Fruit fly (Drosophila melanogaster) whole organism, embryonic: ENCODE measurements around the gene peng.

ENCODE experiments used
- B-H1 ChIP-seq: fragments of 200-800 bp; sonication (Bioruptor generic); IDR thresholded peaks from 3 replicates; pipeline ENCODE4 v1.3.6; 2022; ENCODE audit warnings: missing biosample characterization, missing genetic modification characterization
- CG10147 ChIP-seq: fragments of 200-800 bp; sonication (Bioruptor generic); optimal IDR thresholded peaks from 2 replicates; lab custom pipeline; 2019; ENCODE audit warnings: missing biosample characterization, mild to moderate bottlenecking, missing genetic modification characterization, moderate library complexity
- CG10267 ChIP-seq: fragments of 200-800 bp; sonication (Bioruptor generic); optimal IDR thresholded peaks from 2 replicates; lab custom pipeline; 2018; ENCODE audit warnings: missing biosample characterization, mild to moderate bottlenecking, missing genetic modification characterization, moderate library complexity
- CG11085 ChIP-seq: fragments of 200-800 bp; sonication (Bioruptor generic); IDR thresholded peaks from 2 replicates; pipeline ENCODE4 v1.3.6; 2022; ENCODE audit warnings: missing biosample characterization, missing genetic modification characterization
- CG1233 ChIP-seq: fragments of 200-800 bp; sonication (Bioruptor generic); optimal IDR thresholded peaks from 4 replicates; lab custom pipeline; 2018; ENCODE audit warnings: missing biosample characterization, mild to moderate bottlenecking, missing genetic modification characterization
- CG13287 ChIP-seq: fragments of 200-800 bp; sonication (Bioruptor generic); IDR thresholded peaks from 2 replicates; pipeline ENCODE4 v1.3.6; 2022; ENCODE audit warnings: missing biosample characterization, missing genetic modification characterization; ENCODE audit not compliant: partially characterized antibody
- CG14014 ChIP-seq: fragments of 200-800 bp; sonication (Bioruptor generic); IDR thresholded peaks from 2 replicates; pipeline ENCODE4 v1.3.6; 2022; ENCODE audit warnings: missing biosample characterization, missing genetic modification characterization
- CG14860 ChIP-seq: fragments of 200-800 bp; sonication (Bioruptor generic); IDR thresholded peaks from 3 replicates; pipeline ENCODE4 v1.3.6; 2022; ENCODE audit warnings: missing biosample characterization, missing genetic modification characterization; ENCODE audit not compliant: partially characterized antibody
- CG17328 ChIP-seq: fragments of 200-800 bp; sonication (Bioruptor generic); IDR thresholded peaks from 2 replicates; pipeline ENCODE4 v1.3.6; 2022; ENCODE audit warnings: missing biosample characterization, missing genetic modification characterization
- CG18476 ChIP-seq: fragments of 200-800 bp; sonication (Bioruptor generic); optimal IDR thresholded peaks from 2 replicates; lab custom pipeline; 2016; ENCODE audit warnings: missing biosample characterization, mild to moderate bottlenecking, missing genetic modification characterization
- CG31224 ChIP-seq: fragments of 200-800 bp; sonication (Bioruptor generic); IDR thresholded peaks from 2 replicates; pipeline ENCODE4 v1.3.6; 2022; ENCODE audit warnings: missing biosample characterization, missing genetic modification characterization
- CG4328 ChIP-seq: fragments of 200-800 bp; sonication (Bioruptor generic); optimal IDR thresholded peaks from 3 replicates; lab custom pipeline; 2017; ENCODE audit warnings: missing biosample characterization, missing genetic modification reagents, missing genetic modification characterization
- CG6791 ChIP-seq: fragments of 200-800 bp; sonication (Bioruptor generic); IDR thresholded peaks from 3 replicates; pipeline ENCODE4 v1.3.6; 2022; ENCODE audit warnings: missing biosample characterization, missing genetic modification characterization; ENCODE audit not compliant: partially characterized antibody
- CG7556 ChIP-seq: fragments of 200-800 bp; sonication (Bioruptor generic); optimal IDR thresholded peaks from 2 replicates; lab custom pipeline; 2017; ENCODE audit warnings: missing biosample characterization, mild to moderate bottlenecking, missing genetic modification characterization
- CG7839 ChIP-seq: fragments of 200-800 bp; sonication (Bioruptor generic); optimal IDR thresholded peaks from 3 replicates; lab custom pipeline; 2018; ENCODE audit warnings: missing biosample characterization, mild to moderate bottlenecking, missing genetic modification characterization, moderate library complexity
- CG9727 ChIP-seq: fragments of 200-800 bp; sonication (Bioruptor generic); optimal IDR thresholded peaks from 3 replicates; lab custom pipeline; 2017; ENCODE audit warnings: missing biosample characterization, mild to moderate bottlenecking, missing genetic modification characterization
- CkIIα-i1 ChIP-seq: fragments of 200-800 bp; sonication (Bioruptor generic); IDR thresholded peaks from 2 replicates; pipeline ENCODE4 v1.3.6; 2022; ENCODE audit warnings: missing biosample characterization, missing genetic modification characterization
- D19B ChIP-seq: fragments of 200-800 bp; sonication (Bioruptor generic); optimal IDR thresholded peaks from 2 replicates; lab custom pipeline; 2017; ENCODE audit warnings: missing biosample characterization, mild to moderate bottlenecking, missing genetic modification characterization
- Dbx ChIP-seq: fragments of 200-800 bp; sonication (Bioruptor generic); IDR thresholded peaks from 3 replicates; pipeline ENCODE4 v1.3.6; 2022; ENCODE audit warnings: missing biosample characterization, missing genetic modification characterization
- Deaf1 ChIP-seq: fragments of 200-800 bp; optimal IDR thresholded peaks from 3 replicates; lab custom pipeline; 2019; ENCODE audit warnings: missing biosample characterization, mild to moderate bottlenecking, missing genetic modification characterization, moderate library complexity
- ERR ChIP-seq: fragments of 200-800 bp; sonication (Bioruptor generic); optimal IDR thresholded peaks from 2 replicates; lab custom pipeline; 2016; ENCODE audit warnings: missing biosample characterization, missing genetic modification characterization
- Hmx ChIP-seq: fragments of 200-800 bp; sonication (Bioruptor generic); optimal IDR thresholded peaks from 2 replicates; lab custom pipeline; 2016; ENCODE audit warnings: missing biosample characterization, missing genetic modification characterization
- Meics ChIP-seq: fragments of 200-800 bp; sonication (Bioruptor generic); optimal IDR thresholded peaks from 2 replicates; lab custom pipeline; 2017; ENCODE audit warnings: missing biosample characterization, mild to moderate bottlenecking, missing genetic modification characterization
- Scr ChIP-seq: fragments of 200-800 bp; sonication (Bioruptor generic); IDR thresholded peaks from 2 replicates; pipeline ENCODE4 v1.3.6; 2022; ENCODE audit warnings: missing biosample characterization, missing genetic modification characterization; ENCODE audit not compliant: partially characterized antibody
- Sin3A ChIP-seq: fragments of >200 bp; optimal IDR thresholded peaks from 2 replicates; lab custom pipeline; 2018
- YL-1 ChIP-seq: fragments of 200-800 bp; sonication (Bioruptor generic); optimal IDR thresholded peaks from 3 replicates; lab custom pipeline; 2017; ENCODE audit warnings: missing biosample characterization, mild to moderate bottlenecking, missing genetic modification characterization
- abd-A ChIP-seq: fragments of 200-800 bp; sonication (Bioruptor generic); optimal IDR thresholded peaks from 3 replicates; lab custom pipeline; 2019; ENCODE audit warnings: missing biosample characterization, mild to moderate bottlenecking, missing genetic modification characterization, moderate library complexity
- amos ChIP-seq: fragments of 200-800 bp; sonication (Bioruptor generic); IDR thresholded peaks from 2 replicates; pipeline ENCODE4 v1.3.6; 2022; ENCODE audit warnings: missing biosample characterization, missing genetic modification characterization; ENCODE audit not compliant: partially characterized antibody
- az2 ChIP-seq: fragments of 200-800 bp; sonication (Bioruptor generic); optimal IDR thresholded peaks from 3 replicates; lab custom pipeline; 2016; ENCODE audit warnings: missing biosample characterization, missing genetic modification characterization
- croc ChIP-seq: fragments of 200-800 bp; sonication (Bioruptor generic); conservative IDR thresholded peaks from 3 replicates; pipeline ENCODE4 v1.3.6; 2022; ENCODE audit warnings: missing biosample characterization, missing genetic modification characterization
- esg ChIP-seq: fragments of 200-800 bp; sonication (Bioruptor generic); conservative IDR thresholded peaks from 2 replicates; pipeline ENCODE4 v1.3.6; 2022; ENCODE audit warnings: missing biosample characterization, missing genetic modification characterization
- eyg ChIP-seq: fragments of 200-800 bp; sonication (Bioruptor generic); optimal IDR thresholded peaks from 3 replicates; lab custom pipeline; 2016; ENCODE audit warnings: missing biosample characterization, missing genetic modification characterization
- fd96Cb ChIP-seq: fragments of 200-800 bp; sonication (Bioruptor generic); optimal IDR thresholded peaks from 2 replicates; lab custom pipeline; 2018; ENCODE audit warnings: missing biosample characterization, mild to moderate bottlenecking, missing genetic modification characterization, moderate library complexity
- ham ChIP-seq: fragments of 200-800 bp; sonication (Bioruptor generic); IDR thresholded peaks from 2 replicates; pipeline ENCODE4 v1.3.6; 2022; ENCODE audit warnings: missing biosample characterization, missing genetic modification characterization
- ind ChIP-seq: fragments of 200-800 bp; sonication (Bioruptor generic); optimal IDR thresholded peaks from 3 replicates; lab custom pipeline; 2016; ENCODE audit warnings: missing biosample characterization, missing genetic modification characterization
- jigr1 ChIP-seq: fragments of 200-800 bp; sonication (Bioruptor generic); IDR thresholded peaks from 3 replicates; pipeline ENCODE4 v1.3.6; 2022; ENCODE audit warnings: missing biosample characterization, missing genetic modification characterization
- kah ChIP-seq: fragments of 200-800 bp; sonication (Bioruptor generic); optimal IDR thresholded peaks from 2 replicates; lab custom pipeline; 2018; ENCODE audit warnings: missing biosample characterization, mild to moderate bottlenecking, missing genetic modification characterization
- klu ChIP-seq: fragments of 200-800 bp; sonication (Bioruptor generic); IDR thresholded peaks from 2 replicates; pipeline ENCODE4 v1.3.6; 2022; ENCODE audit warnings: missing biosample characterization, missing genetic modification characterization
- mam ChIP-seq: fragments of 200-800 bp; sonication (Bioruptor generic); optimal IDR thresholded peaks from 3 replicates; lab custom pipeline; 2016; ENCODE audit warnings: missing biosample characterization, missing genetic modification characterization
- nerfin-2 ChIP-seq: fragments of 200-800 bp; sonication (Bioruptor generic); IDR thresholded peaks from 2 replicates; pipeline ENCODE4 v1.3.6; 2022; ENCODE audit warnings: missing biosample characterization, missing genetic modification characterization; ENCODE audit not compliant: partially characterized antibody
- org-1 ChIP-seq: fragments of 200-800 bp; sonication (Bioruptor generic); optimal IDR thresholded peaks from 2 replicates; lab custom pipeline; 2017; ENCODE audit warnings: missing biosample characterization, missing genetic modification characterization
- pnt ChIP-seq: fragments of 200-800 bp; sonication (Bioruptor generic); optimal IDR thresholded peaks from 3 replicates; lab custom pipeline; 2016; ENCODE audit warnings: missing biosample characterization, missing genetic modification characterization
- ro ChIP-seq: fragments of 200-800 bp; sonication (Bioruptor generic); IDR thresholded peaks from 2 replicates; pipeline ENCODE4 v1.3.6; 2022; ENCODE audit warnings: missing biosample characterization, missing genetic modification characterization
- sim ChIP-seq: fragments of 200-800 bp; sonication (Bioruptor generic); IDR thresholded peaks from 2 replicates; pipeline ENCODE4 v1.3.6; 2022; ENCODE audit warnings: missing biosample characterization, missing genetic modification characterization
- slbo ChIP-seq: fragments of 200-800 bp; sonication (Bioruptor generic); IDR thresholded peaks from 2 replicates; pipeline ENCODE4 v1.3.6; 2022; ENCODE audit warnings: missing biosample characterization, missing genetic modification characterization
- stc ChIP-seq: fragments of 200-800 bp; sonication (Bioruptor generic); IDR thresholded peaks from 2 replicates; pipeline ENCODE4 v1.3.6; 2022; ENCODE audit warnings: missing biosample characterization, missing genetic modification characterization
- stwl ChIP-seq: fragments of 200-800 bp; sonication (Bioruptor generic); optimal IDR thresholded peaks from 3 replicates; lab custom pipeline; 2018; ENCODE audit warnings: missing biosample characterization, mild to moderate bottlenecking, missing genetic modification characterization, moderate library complexity
- tll ChIP-seq, 2 experiments: fragments of 200-800 bp in 1 of 2; fragments of >200 bp in 1 of 2; sonication (Bioruptor generic) in 1 of 2; optimal IDR thresholded peaks; 2 replicates each; lab custom pipeline; 2017 to 2019; ENCODE audit warnings: missing biosample characterization in 2 of 2, missing genetic modification characterization in 2 of 2, mild to moderate bottlenecking in 1 of 2, moderate library complexity in 1 of 2
- tna ChIP-seq: fragments of 200-800 bp; sonication (Bioruptor generic); IDR thresholded peaks from 2 replicates; pipeline ENCODE4 v1.3.6; 2022; ENCODE audit warnings: missing biosample characterization, missing genetic modification characterization; ENCODE audit not compliant: partially characterized antibody
- unpg ChIP-seq: fragments of 200-800 bp; sonication (Bioruptor generic); optimal IDR thresholded peaks from 3 replicates; lab custom pipeline; 2018; ENCODE audit warnings: missing biosample characterization, mild to moderate bottlenecking, missing genetic modification characterization, moderate library complexity
- vnd ChIP-seq: fragments of 200-800 bp; sonication (Bioruptor generic); IDR thresholded peaks from 3 replicates; pipeline ENCODE4 v1.3.6; 2022; ENCODE audit warnings: missing biosample characterization, missing genetic modification characterization; ENCODE audit not compliant: partially characterized antibody

Gene peng

DNA sequence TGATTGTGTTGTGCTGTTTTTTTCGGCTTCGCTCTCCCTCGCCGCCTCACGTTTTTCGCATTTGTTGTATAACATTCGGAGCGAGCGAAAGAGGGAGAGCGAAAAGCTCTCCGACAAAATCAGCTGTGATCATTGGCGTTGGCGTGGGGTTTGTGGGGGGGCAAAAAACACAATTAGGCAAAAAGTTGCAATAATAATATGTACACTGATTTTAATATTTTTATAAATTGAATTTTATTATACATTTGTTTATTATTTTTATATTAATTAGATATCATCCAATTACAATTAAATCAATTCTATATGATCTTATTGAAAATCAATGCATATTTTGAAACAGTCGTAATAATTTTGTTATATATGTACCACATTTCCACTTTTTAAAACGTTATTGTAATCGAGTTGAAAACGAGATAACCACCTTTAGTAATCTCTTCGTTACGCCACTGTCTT, 26.0 kb upstream of the peng start (continued):
- TF ChIP-seq klu (GFP tag; lab: Robert Waterston, UW) = no peak
- no peak for TF ChIP-seq B-H1 (GFP tag; lab: Robert Waterston, UW)
- no peak for TF ChIP-seq kah
- no peak for TF ChIP-seq eyg (GFP tag; lab: Kevin White, UChicago)
- TF ChIP-seq CG31224 (GFP tag; lab: Robert Waterston, UW) = no peak
- TF ChIP-seq CG4328 (GFP tag; lab: Kevin White, UChicago) = no peak
- no peak for TF ChIP-seq Scr
- peak; percentile 31 for TF ChIP-seq ind (GFP tag; lab: Kevin White, UChicago)
- TF ChIP-seq CG6791 = no peak
- no peak for TF ChIP-seq mam (GFP tag; lab: Kevin White, UChicago)
- TF ChIP-seq fd96Cb (tag; lab: Kevin White, UChicago) = peak; percentile 27
- no peak for TF ChIP-seq ham
- no peak for TF ChIP-seq amos (GFP tag; lab: Robert Waterston, UW)
- TF ChIP-seq nerfin-2 = no peak
- TF ChIP-seq CG10267 (tag; lab: Kevin White, UChicago) = peak; percentile 19
- TF ChIP-seq Hmx (GFP tag; lab: Kevin White, UChicago) = no peak
- TF ChIP-seq CG14860 (GFP tag; lab: Robert Waterston, UW) = no peak
- TF ChIP-seq Deaf1 (tag; lab: Kevin White, UChicago) = peak; percentile 56
- peak; percentile 40 for TF ChIP-seq unpg (GFP tag; lab: Kevin White, UChicago)
- TF ChIP-seq CG18476 (GFP tag; lab: Kevin White, UChicago) = no peak
- peak; percentile 14 for TF ChIP-seq az2 (GFP tag; lab: Kevin White, UChicago)
- TF ChIP-seq vnd (GFP tag; lab: Robert Waterston, UW) = no peak
- no peak for TF ChIP-seq sim
- TF ChIP-seq stwl (tag; lab: Kevin White, UChicago) = no peak
- no peak for TF ChIP-seq esg (GFP tag; lab: Robert Waterston, UW)
- no peak for TF ChIP-seq tna (GFP tag; lab: Robert Waterston, UW)
- peak; percentile 49 for TF ChIP-seq CG10147 (GFP tag; lab: Kevin White, UChicago)
- no peak for TF ChIP-seq D19B (GFP tag; lab: Kevin White, UChicago)
- TF ChIP-seq org-1 (GFP tag; lab: Kevin White, UChicago) = peak; percentile 7
- TF ChIP-seq stc (GFP tag; lab: Robert Waterston, UW) = no peak
- peak; percentile 8 for TF ChIP-seq YL-1 (GFP tag; lab: Kevin White, UChicago)
- no peak for TF ChIP-seq pnt (GFP tag; lab: Kevin White, UChicago)
- TF ChIP-seq CG7839 = peak; percentile 60
- 0 out of 3 replicates have a peak, but pooled peaks have one; percentile 30 for TF ChIP-seq Dbx (GFP tag; lab: Robert Waterston, UW)
- no peak for TF ChIP-seq ro
- TF ChIP-seq croc = no peak
- TF ChIP-seq ERR (GFP tag; lab: Kevin White, UChicago) = no peak
- TF ChIP-seq Meics (GFP tag; lab: Kevin White, UChicago) = peak; percentile 74
- no peak for TF ChIP-seq abd-A
- TF ChIP-seq tll (GFP tag; optimal IDR thresholded peaks at IDR 0.05; lab: Kevin White, UChicago) = no peak
- TF ChIP-seq slbo (GFP tag; lab: Robert Waterston, UW) = peak; percentile 63
- peak; percentile 30; the same call in 1 of the 2 replicates for TF ChIP-seq CG14014 (GFP tag; lab: Robert Waterston, UW)
- peak; percentile 70 for TF ChIP-seq CG7556
- TF ChIP-seq CG9727 (GFP tag; lab: Kevin White, UChicago) = peak; percentile 39
- TF ChIP-seq CG1233 (GFP tag; lab: Kevin White, UChicago) = peak; percentile 27
- no peak for TF ChIP-seq jigr1
- no peak for TF ChIP-seq CG13287 (GFP tag; lab: Robert Waterston, UW)
- TF ChIP-seq CG11085 (GFP tag; lab: Robert Waterston, UW) = no peak
- no peak for TF ChIP-seq CkIIα-i1
- no peak for TF ChIP-seq Sin3A
- TF ChIP-seq CG17328 (GFP tag; lab: Robert Waterston, UW) = no peak
